Fruit fly (Drosophila melanogaster): Measurements from ENCODE around the gene mRpL45.

Gene mRpL45

dm6 chr3R:22663115-22663514 lies 44.8 kb downstream of the mRpL45 start (continued):
- TF ChIP-seq ab (GFP tag; optimal IDR thresholded peaks at IDR 0.05) (no peak), ken (GFP tag; IDR thresholded peaks at IDR 0.05) (peak; percentile 51; the same call in 2 of the 3 replicates), zfh2 (GFP tag; optimal IDR thresholded peaks at IDR 0.05) (no peak), CG18599 (GFP tag; optimal IDR thresholded peaks at IDR 0.05) (peak; percentile 85), Spps (tag; optimal IDR thresholded peaks at IDR 0.05) (no peak), bigmax (GFP tag; optimal IDR thresholded peaks at IDR 0.05) (no peak), Oli (tag; optimal IDR thresholded peaks at IDR 0.05) (peak; percentile 73), wor (GFP tag; IDR thresholded peaks at IDR 0.05) (peak; percentile 61), CG6854 (GFP tag; optimal IDR thresholded peaks at IDR 0.05) (peak; percentile 50), CG3281 (GFP tag; optimal IDR thresholded peaks at IDR 0.05) (peak; percentile 62), CG4424 (GFP tag; optimal IDR thresholded peaks at IDR 0.05) (peak; percentile 27), CG17829 (tag; optimal IDR thresholded peaks at IDR 0.05) (no peak), CG32772 (GFP tag; IDR thresholded peaks at IDR 0.05) (no peak), Eip74EF (GFP tag; optimal IDR thresholded peaks at IDR 0.05) (no peak), CG7372 (GFP tag; IDR thresholded peaks at IDR 0.05) (peak; percentile 35; the same call in 1 of the 2 replicates), CG18011 (GFP tag; optimal IDR thresholded peaks at IDR 0.05) (peak; percentile 18), CG7745 (tag; optimal IDR thresholded peaks at IDR 0.05) (no peak), zen (tag; optimal IDR thresholded peaks at IDR 0.05) (no peak), sim (GFP tag; IDR thresholded peaks at IDR 0.05) (peak; percentile 29; the same call in 1 of the 2 replicates), CG17328 (GFP tag; IDR thresholded peaks at IDR 0.05) (peak; percentile 87), CoRest (tag; optimal IDR thresholded peaks at IDR 0.05) (peak; percentile 69), shn (GFP tag; optimal IDR thresholded peaks at IDR 0.05) (no peak), CG1603 (tag; optimal IDR thresholded peaks at IDR 0.05) (peak; percentile 88), CG14050 (GFP tag; IDR thresholded peaks at IDR 0.05) (no peak), sqz (GFP tag; optimal IDR thresholded peaks at IDR 0.05) (no peak), gfzf (GFP tag; optimal IDR thresholded peaks at IDR 0.05) (no peak), dmrt99B (tag; optimal IDR thresholded peaks at IDR 0.05) (peak; percentile 79), Sry-β (GFP tag; optimal IDR thresholded peaks at IDR 0.05) (no peak), CG4617 (GFP tag; optimal IDR thresholded peaks at IDR 0.05; ENCODE audit: borderline replicate concordance) (no peak), ato (GFP tag; IDR thresholded peaks at IDR 0.05; ENCODE audit: partially characterized antibody) (no peak), CG9437 (GFP tag; optimal IDR thresholded peaks at IDR 0.05) (peak; percentile 34), repo (GFP tag; optimal IDR thresholded peaks at IDR 0.05) (no peak), bbx (GFP tag; IDR thresholded peaks at IDR 0.05; ENCODE audit: partially characterized antibody) (no peak), CTCF (GFP tag; optimal IDR thresholded peaks at IDR 0.05) (no peak), yki (optimal IDR thresholded peaks at IDR 0.05) (no peak), Antp (GFP tag; optimal IDR thresholded peaks at IDR 0.05) (no peak), Rfx (GFP tag; IDR thresholded peaks at IDR 0.05) (peak; percentile 59), CG17385 (GFP tag; optimal IDR thresholded peaks at IDR 0.05) (peak; percentile 62), CG31224 (GFP tag; IDR thresholded peaks at IDR 0.05) (peak; percentile 40; the same call in 1 of the 2 replicates), sima (GFP tag; optimal IDR thresholded peaks at IDR 0.05) (no peak), CG31365 (tag; optimal IDR thresholded peaks at IDR 0.05) (no peak), CG6254 (GFP tag; optimal IDR thresholded peaks at IDR 0.05) (peak; percentile 35), Drgx (GFP tag; IDR thresholded peaks at IDR 0.05) (no peak), slou (GFP tag; optimal IDR thresholded peaks at IDR 0.05) (peak; percentile 22), Asciz (GFP tag; optimal IDR thresholded peaks at IDR 0.05) (peak; percentile 28), Jarid2 (GFP tag; optimal IDR thresholded peaks at IDR 0.05) (no peak), br (optimal IDR thresholded peaks at IDR 0.05) (no peak), CG33213 (GFP tag; optimal IDR thresholded peaks at IDR 0.05) (peak; percentile 28), CrebB (tag; optimal IDR thresholded peaks at IDR 0.05) (peak; percentile 60), mam (GFP tag; optimal IDR thresholded peaks at IDR 0.05) (peak; percentile 33), NFAT (GFP tag; IDR thresholded peaks at IDR 0.05) (no peak; the same call in 1 of the 2 replicates), Xbp1 (GFP tag; optimal IDR thresholded peaks at IDR 0.05) (peak; percentile 73)
